Fruit fly (Drosophila melanogaster) whole organism, prepupa: Measurements from ENCODE around the gene sno.

Experiments used
- Blimp-1 ChIP-seq: fragments of 200-800 bp; sonication (Bioruptor generic); optimal IDR thresholded peaks from 3 replicates; lab custom pipeline; 2017; ENCODE audit warnings: missing biosample characterization, missing genetic modification characterization, mild to moderate bottlenecking, moderate library complexity, missing genetic modification reagents
- CG10631 ChIP-seq: fragments of 200-800 bp; sonication (Bioruptor generic); optimal IDR thresholded peaks from 2 replicates; lab custom pipeline; 2016; ENCODE audit warnings: missing biosample characterization, missing genetic modification characterization
- CG10669 ChIP-seq: fragments of 200-800 bp; sonication (Bioruptor generic); optimal IDR thresholded peaks from 3 replicates; lab custom pipeline; 2018; ENCODE audit warnings: missing biosample characterization, mild to moderate bottlenecking, missing genetic modification characterization, moderate library complexity
- CG11294 ChIP-seq: fragments of 200-800 bp; sonication (Bioruptor generic); IDR thresholded peaks from 2 replicates; pipeline ENCODE4 v1.3.6; 2022; ENCODE audit warnings: missing biosample characterization, missing genetic modification characterization
- CG11762 ChIP-seq: fragments of 200-800 bp; sonication (Bioruptor generic); optimal IDR thresholded peaks from 3 replicates; lab custom pipeline; 2016; ENCODE audit warnings: missing biosample characterization, missing genetic modification characterization; ENCODE audit not compliant: insufficient read depth
- CG11902 ChIP-seq: fragments of 200-800 bp; sonication (Bioruptor generic); optimal IDR thresholded peaks from 3 replicates; lab custom pipeline; 2016; ENCODE audit warnings: missing biosample characterization, missing genetic modification characterization
- CG15336 ChIP-seq: fragments of 200-800 bp; sonication (Bioruptor generic); IDR thresholded peaks from 2 replicates; pipeline ENCODE4 v1.3.6; 2022; ENCODE audit warnings: missing biosample characterization, missing genetic modification characterization
- CG1621 ChIP-seq: fragments of 200-800 bp; sonication (Bioruptor generic); optimal IDR thresholded peaks from 3 replicates; lab custom pipeline; 2018; ENCODE audit warnings: missing biosample characterization, mild to moderate bottlenecking, missing genetic modification characterization
- CG16779 ChIP-seq: fragments of 200-800 bp; sonication (Bioruptor generic); optimal IDR thresholded peaks from 3 replicates; lab custom pipeline; 2017; ENCODE audit warnings: missing biosample characterization, mild to moderate bottlenecking, missing genetic modification characterization
- CG3032 ChIP-seq: fragments of 200-800 bp; optimal IDR thresholded peaks from 2 replicates; lab custom pipeline; 2019; ENCODE audit warnings: missing biosample characterization, mild to moderate bottlenecking, missing genetic modification characterization, moderate library complexity
- CG31627 ChIP-seq: fragments of 200-800 bp; sonication (Bioruptor generic); optimal IDR thresholded peaks from 3 replicates; lab custom pipeline; 2016; ENCODE audit warnings: missing biosample characterization, missing genetic modification characterization
- CG32006 ChIP-seq: fragments of 200-800 bp; sonication (Bioruptor generic); optimal IDR thresholded peaks from 3 replicates; lab custom pipeline; 2017; ENCODE audit warnings: missing biosample characterization, mild to moderate bottlenecking, missing genetic modification characterization
- CG34406 ChIP-seq: fragments of 200-800 bp; sonication (Bioruptor generic); optimal IDR thresholded peaks from 3 replicates; lab custom pipeline; 2016; ENCODE audit warnings: missing biosample characterization, missing genetic modification characterization
- CG6163 ChIP-seq: fragments of 200-800 bp; sonication (Bioruptor generic); IDR thresholded peaks from 3 replicates; pipeline ENCODE4 v1.3.6; 2022; ENCODE audit warnings: missing biosample characterization, missing genetic modification characterization
- CG6276 ChIP-seq: fragments of 200-800 bp; sonication (Bioruptor generic); optimal IDR thresholded peaks from 2 replicates; lab custom pipeline; 2017; ENCODE audit warnings: missing biosample characterization, mild to moderate bottlenecking, missing genetic modification characterization
- CG6792 ChIP-seq: fragments of 200-800 bp; sonication (Bioruptor generic); optimal IDR thresholded peaks from 3 replicates; lab custom pipeline; 2016; ENCODE audit warnings: missing biosample characterization, missing genetic modification characterization
- CG6808 ChIP-seq: fragments of 200-800 bp; sonication (Bioruptor generic); optimal IDR thresholded peaks from 3 replicates; lab custom pipeline; 2017; ENCODE audit warnings: missing biosample characterization, missing genetic modification characterization, mild to moderate bottlenecking, moderate library complexity, missing genetic modification reagents
- CG7368 ChIP-seq: fragments of 200-800 bp; sonication (Bioruptor generic); optimal IDR thresholded peaks from 3 replicates; lab custom pipeline; 2016; ENCODE audit warnings: missing biosample characterization, missing genetic modification characterization
- CG8119 ChIP-seq: fragments of 200-800 bp; sonication (Bioruptor generic); IDR thresholded peaks from 3 replicates; pipeline ENCODE4 v1.3.6; 2022; ENCODE audit warnings: missing biosample characterization, missing genetic modification characterization
- CG8632 ChIP-seq: fragments of 200-800 bp; sonication (Bioruptor generic); optimal IDR thresholded peaks from 3 replicates; lab custom pipeline; 2016; ENCODE audit warnings: missing biosample characterization, missing genetic modification characterization
- CG9139 ChIP-seq: fragments of 200-800 bp; sonication (Bioruptor generic); optimal IDR thresholded peaks from 3 replicates; lab custom pipeline; 2017; ENCODE audit warnings: missing biosample characterization, mild to moderate bottlenecking, missing genetic modification characterization
- Eip78C ChIP-seq: fragments of 200-800 bp; sonication (Bioruptor generic); peaks from one replicate; lab custom pipeline; 2016; ENCODE audit warnings: missing biosample characterization, missing genetic modification characterization
- Eip93F ChIP-seq: fragments of 200-800 bp; sonication (Bioruptor generic); optimal IDR thresholded peaks from 2 replicates; lab custom pipeline; 2016; ENCODE audit warnings: missing biosample characterization, mild to moderate bottlenecking, missing genetic modification characterization
- Ets21C ChIP-seq: fragments of 200-800 bp; sonication (Bioruptor generic); optimal IDR thresholded peaks from 3 replicates; lab custom pipeline; 2016; ENCODE audit warnings: missing biosample characterization, missing genetic modification characterization
- Ets96B ChIP-seq: fragments of 200-800 bp; optimal IDR thresholded peaks from 2 replicates; lab custom pipeline; 2019; ENCODE audit warnings: missing biosample characterization, mild to moderate bottlenecking, missing genetic modification characterization, moderate library complexity
- Gug ChIP-seq: fragments of 200-800 bp; sonication (Bioruptor generic); IDR thresholded peaks from 2 replicates; pipeline ENCODE4 v1.3.6; 2022; ENCODE audit warnings: missing biosample characterization, missing genetic modification characterization
- Hr38 ChIP-seq: sonication (Bioruptor generic); optimal IDR thresholded peaks from 2 replicates; lab custom pipeline; 2016; ENCODE audit warnings: missing biosample characterization, missing genetic modification characterization
- Hr39 ChIP-seq: fragments of 200-800 bp; sonication (Bioruptor generic); optimal IDR thresholded peaks from 2 replicates; lab custom pipeline; 2016; ENCODE audit warnings: missing biosample characterization, missing genetic modification characterization
- Sox14 ChIP-seq: fragments of 200-800 bp; sonication (Bioruptor generic); optimal IDR thresholded peaks from 3 replicates; lab custom pipeline; 2016; ENCODE audit warnings: missing biosample characterization, missing genetic modification characterization
- Sox15 ChIP-seq: fragments of 200-800 bp; sonication (Bioruptor generic); optimal IDR thresholded peaks from 3 replicates; lab custom pipeline; 2016; ENCODE audit warnings: missing biosample characterization, missing genetic modification characterization
- achi ChIP-seq: fragments of 200-800 bp; sonication (Bioruptor generic); optimal IDR thresholded peaks from 3 replicates; lab custom pipeline; 2016; ENCODE audit warnings: missing biosample characterization, missing genetic modification characterization
- acj6 ChIP-seq: fragments of 200-800 bp; sonication (Bioruptor generic); optimal IDR thresholded peaks from 3 replicates; lab custom pipeline; 2016; ENCODE audit warnings: missing biosample characterization, missing genetic modification characterization
- cyc ChIP-seq: fragments of 200-800 bp; sonication (Bioruptor generic); optimal IDR thresholded peaks from 3 replicates; lab custom pipeline; 2016; ENCODE audit warnings: missing biosample characterization, missing genetic modification characterization
- dac ChIP-seq: fragments of 200-800 bp; sonication (Bioruptor generic); optimal IDR thresholded peaks from 2 replicates; lab custom pipeline; 2017; ENCODE audit warnings: missing biosample characterization, mild to moderate bottlenecking, missing genetic modification characterization
- dsx ChIP-seq: fragments of 200-800 bp; optimal IDR thresholded peaks from 3 replicates; lab custom pipeline; 2019; ENCODE audit warnings: missing biosample characterization, mild to moderate bottlenecking, missing genetic modification characterization, moderate library complexity; ENCODE audit not compliant: poor library complexity, severe bottlenecking
- esn ChIP-seq: fragments of 200-800 bp; sonication (Bioruptor generic); optimal IDR thresholded peaks from 2 replicates; lab custom pipeline; 2016; ENCODE audit warnings: missing biosample characterization, mild to moderate bottlenecking, missing genetic modification characterization, moderate library complexity
- fd59A ChIP-seq: fragments of 200-800 bp; sonication (Bioruptor generic); optimal IDR thresholded peaks from 2 replicates; lab custom pipeline; 2017; ENCODE audit warnings: missing biosample characterization, mild to moderate bottlenecking, missing genetic modification characterization, missing genetic modification reagents
- fd85E ChIP-seq: fragments of 200-800 bp; sonication (Bioruptor generic); optimal IDR thresholded peaks from 3 replicates; lab custom pipeline; 2016; ENCODE audit warnings: missing biosample characterization, missing genetic modification characterization
- net ChIP-seq: fragments of 200-800 bp; sonication (Bioruptor generic); optimal IDR thresholded peaks from 3 replicates; lab custom pipeline; 2016; ENCODE audit warnings: missing biosample characterization, missing genetic modification characterization
- spab ChIP-seq: fragments of 200-800 bp; sonication (Bioruptor generic); optimal IDR thresholded peaks from 2 replicates; lab custom pipeline; 2017; ENCODE audit warnings: missing biosample characterization, mild to moderate bottlenecking, missing genetic modification characterization, missing genetic modification reagents
- ss ChIP-seq, 2 experiments: fragments of 200-800 bp; sonication (Bioruptor generic); optimal IDR thresholded peaks; 2 replicates in 1 of 2; 3 replicates in 1 of 2; lab custom pipeline; 2017 to 2018; ENCODE audit warnings: mild to moderate bottlenecking in 2 of 2, missing biosample characterization in 2 of 2, missing genetic modification characterization in 2 of 2, moderate library complexity in 1 of 2
- vri ChIP-seq: fragments of 200-800 bp; sonication (Bioruptor generic); optimal IDR thresholded peaks from 3 replicates; lab custom pipeline; 2016; ENCODE audit warnings: missing biosample characterization, mild to moderate bottlenecking, missing genetic modification characterization

sno gene

DNA sequence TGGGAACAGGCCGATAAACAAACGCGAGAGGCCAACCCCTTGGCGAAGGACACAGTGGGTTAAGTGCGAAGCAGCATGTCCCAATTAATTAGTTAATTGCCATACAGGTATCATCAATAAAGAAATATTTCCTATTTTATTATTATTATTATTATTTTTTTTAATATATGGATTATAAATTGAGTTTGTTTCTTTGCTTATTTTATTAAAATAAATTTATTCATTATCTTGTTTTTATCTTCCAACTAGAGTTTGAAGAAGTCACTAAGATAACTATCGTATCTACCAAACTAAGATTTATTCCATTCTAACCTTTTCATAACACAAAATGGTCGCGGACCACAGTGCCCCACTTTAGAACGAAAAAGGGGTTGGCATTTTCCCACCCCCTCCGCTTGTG lies 3.4 kb downstream of the sno start:
- TF ChIP-seq CG8632 (GFP tag; lab: Kevin White, UChicago): peak; percentile 7
- no peak for TF ChIP-seq Hr38 (GFP tag; lab: Kevin White, UChicago)
- no peak for TF ChIP-seq CG16779
- no peak for TF ChIP-seq CG15336 (GFP tag; lab: Robert Waterston, UW)
- TF ChIP-seq CG10669: no peak
- TF ChIP-seq CG6792 (GFP tag; lab: Kevin White, UChicago): no peak
- no peak for TF ChIP-seq Sox14 (GFP tag; lab: Kevin White, UChicago)
- TF ChIP-seq Eip78C (GFP tag; lab: Kevin White, UChicago): peak; percentile 57
- peak; percentile 43 for TF ChIP-seq achi (GFP tag; lab: Kevin White, UChicago)
- TF ChIP-seq spab (GFP tag; lab: Kevin White, UChicago): no peak
- no peak for TF ChIP-seq Hr39 (GFP tag; lab: Kevin White, UChicago)
- peak; percentile 21 for TF ChIP-seq CG34406 (GFP tag; lab: Kevin White, UChicago)
- TF ChIP-seq fd59A (GFP tag; lab: Kevin White, UChicago): no peak
- TF ChIP-seq esn (GFP tag; lab: Kevin White, UChicago): peak; percentile 3
- TF ChIP-seq CG6163 (GFP tag; lab: Robert Waterston, UW): no peak
- TF ChIP-seq Eip93F (GFP tag; lab: Kevin White, UChicago): no peak
- peak; percentile 24 for TF ChIP-seq CG32006
- TF ChIP-seq CG1621 (tag; lab: Kevin White, UChicago): no peak
- TF ChIP-seq cyc (GFP tag; lab: Kevin White, UChicago): no peak
- TF ChIP-seq CG6808 (GFP tag; lab: Kevin White, UChicago): no peak
- TF ChIP-seq net: no peak
- TF ChIP-seq CG11902 (GFP tag; lab: Kevin White, UChicago): no peak
- TF ChIP-seq Gug (GFP tag; lab: Robert Waterston, UW): no peak
- no peak for TF ChIP-seq CG11294
- TF ChIP-seq dac: no peak
- no peak for TF ChIP-seq dsx (GFP tag; lab: Kevin White, UChicago)
- TF ChIP-seq, all 60 proteins: peak for 6

DNA sequence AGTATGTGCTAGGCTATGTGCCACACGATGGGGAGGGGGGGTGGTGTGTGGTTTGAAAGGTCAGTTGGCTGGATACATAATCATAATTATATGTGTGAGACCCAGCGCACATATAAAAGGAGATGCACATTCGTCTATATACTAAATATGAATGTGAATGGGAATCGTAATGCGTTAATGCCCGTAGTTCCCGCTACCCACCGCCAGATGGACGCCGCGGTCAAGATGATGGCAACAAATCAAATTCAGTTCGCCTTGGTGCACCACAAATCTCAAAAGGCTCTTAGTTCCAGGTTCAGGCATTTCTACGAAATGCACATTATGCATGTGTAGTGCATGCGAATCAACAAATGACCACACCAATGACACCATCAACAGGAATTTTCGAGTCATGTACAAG lies 6.8 kb downstream of the sno start:
- no peak for TF ChIP-seq CG7368 (GFP tag; lab: Kevin White, UChicago)
- no peak for TF ChIP-seq ss (GFP tag; optimal IDR thresholded peaks at IDR 0.05; lab: Kevin White, UChicago)
- no peak for TF ChIP-seq cyc (GFP tag; lab: Kevin White, UChicago)
- TF ChIP-seq Eip93F (GFP tag; lab: Kevin White, UChicago): no peak
- TF ChIP-seq spab (GFP tag; lab: Kevin White, UChicago): no peak
- no peak for TF ChIP-seq CG34406 (GFP tag; lab: Kevin White, UChicago)
- no peak for TF ChIP-seq vri (GFP tag; lab: Kevin White, UChicago)
- TF ChIP-seq CG9139 (GFP tag; lab: Kevin White, UChicago): no peak
- no peak for TF ChIP-seq Ets96B (tag; lab: Kevin White, UChicago)
- TF ChIP-seq CG6276 (GFP tag; lab: Kevin White, UChicago): no peak
- no peak for TF ChIP-seq CG6808 (GFP tag; lab: Kevin White, UChicago)
- TF ChIP-seq acj6: no peak

DNA sequence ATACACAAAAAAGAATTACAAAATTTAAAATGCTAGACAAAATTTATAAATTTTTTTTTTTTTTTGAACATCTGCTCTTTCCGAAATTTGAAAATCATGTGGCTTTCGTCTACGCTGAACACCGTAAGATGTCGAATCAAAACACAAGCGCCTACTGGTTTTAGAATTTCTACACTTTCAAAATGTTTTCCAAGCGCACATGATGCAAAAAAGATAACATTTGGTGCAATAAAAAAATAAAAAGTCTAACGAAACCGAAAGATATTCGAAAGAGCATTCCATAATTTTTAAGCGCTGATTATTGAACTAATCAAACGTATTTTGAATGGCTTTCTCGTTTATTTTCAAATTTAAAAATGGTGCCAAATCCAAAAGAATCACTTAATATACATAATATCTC lies 9.3 kb downstream of the sno start, which contains the start of gene CG44437:
Gene CG44437 (minus strand): TSS at position 101 of the 400 bp plus-strand sequence.
- TF ChIP-seq achi (GFP tag; lab: Kevin White, UChicago): no peak
- no peak for TF ChIP-seq CG11762 (GFP tag; lab: Kevin White, UChicago)
- TF ChIP-seq CG6792 (GFP tag; lab: Kevin White, UChicago): no peak
- no peak for TF ChIP-seq CG8119 (GFP tag; lab: Robert Waterston, UW)
- no peak for TF ChIP-seq CG3032
- no peak for TF ChIP-seq esn (GFP tag; lab: Kevin White, UChicago)
- no peak for TF ChIP-seq CG10631
- no peak for TF ChIP-seq Ets21C
- TF ChIP-seq CG16779: no peak
- TF ChIP-seq ss (GFP tag; optimal IDR thresholded peaks at IDR 0.05; lab: Kevin White, UChicago): no peak
- no peak for TF ChIP-seq Sox15 (GFP tag; lab: Kevin White, UChicago)
- TF ChIP-seq Blimp-1: no peak
- no peak for TF ChIP-seq Gug (GFP tag; lab: Robert Waterston, UW)
- TF ChIP-seq CG31627 (GFP tag; lab: Kevin White, UChicago): no peak
- no peak for TF ChIP-seq fd85E
- no peak for TF ChIP-seq spab (GFP tag; lab: Kevin White, UChicago)
- no peak for TF ChIP-seq CG10669
- no peak for TF ChIP-seq vri (GFP tag; lab: Kevin White, UChicago)
